Worm (Caenorhabditis elegans): ENCODE data around the gene odc-1.

The odc-1 gene

DNA sequence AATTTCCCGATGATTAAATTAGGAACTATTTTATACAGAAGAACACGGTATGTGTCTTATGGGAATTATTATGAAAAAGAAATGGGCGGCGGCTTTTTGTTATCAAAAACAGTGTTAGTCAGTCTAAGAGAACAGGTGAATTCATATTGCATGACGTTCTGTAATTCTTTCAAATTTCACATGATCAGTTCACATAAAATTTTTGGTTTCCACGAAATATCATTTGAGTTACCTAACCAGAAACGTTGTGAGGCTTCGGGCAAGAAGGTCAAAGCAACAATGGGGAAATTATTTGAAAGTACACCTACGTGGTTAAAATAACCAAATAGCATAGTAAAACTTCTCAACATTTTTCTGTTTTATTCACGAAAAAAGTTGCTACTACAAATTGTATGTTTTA lies 35.9 kb upstream of the odc-1 start, which contains the start of gene Y57E12B.10:
Y57E12B.10 (minus strand) TSS at position 101 of the 400 bp plus-strand sequence.
- no peak for TF ChIP-seq ces-1 (GFP tag; optimal IDR thresholded peaks at IDR 0.05)
- no peak for TF ChIP-seq egl-27 (tag; optimal IDR thresholded peaks at IDR 0.05)
- TF ChIP-seq C16A3.4 (tag; optimal IDR thresholded peaks at IDR 0.05): no peak
- TF ChIP-seq nhr-237 (tag; optimal IDR thresholded peaks at IDR 0.05): no peak
- no peak for TF ChIP-seq grh-1 (GFP tag; IDR thresholded peaks at IDR 0.05)
- no peak for TF ChIP-seq rnt-1 (tag; optimal IDR thresholded peaks at IDR 0.05)
- TF ChIP-seq nhr-12 (tag; optimal IDR thresholded peaks at IDR 0.05): no peak
- TF ChIP-seq unc-86 (tag; optimal IDR thresholded peaks at IDR 0.05): no peak
- TF ChIP-seq mef-2 (tag; optimal IDR thresholded peaks at IDR 0.05): no peak
- no peak for TF ChIP-seq alr-1 (tag; optimal IDR thresholded peaks at IDR 0.05; ENCODE audit: borderline replicate concordance)
- no peak for TF ChIP-seq mdl-1 (tag; optimal IDR thresholded peaks at IDR 0.05)
- TF ChIP-seq lsy-2 (tag; optimal IDR thresholded peaks at IDR 0.05): no peak
- TF ChIP-seq irx-1 (tag; optimal IDR thresholded peaks at IDR 0.05): no peak
- no peak for TF ChIP-seq unc-30 (tag; optimal IDR thresholded peaks at IDR 0.05)
- TF ChIP-seq snu-23 (GFP tag; optimal IDR thresholded peaks at IDR 0.05): no peak
- TF ChIP-seq skn-1 (tag; optimal IDR thresholded peaks at IDR 0.05): no peak
- TF ChIP-seq mep-1 (tag; optimal IDR thresholded peaks at IDR 0.05): no peak
- no peak for TF ChIP-seq F16B12.6 (tag; optimal IDR thresholded peaks at IDR 0.05)

- no peak for TF ChIP-seq elt-2 (tag; optimal IDR thresholded peaks at IDR 0.05)
- no peak for TF ChIP-seq efl-1 (optimal IDR thresholded peaks at IDR 0.05)
- TF ChIP-seq efl-1 (GFP tag; optimal IDR thresholded peaks at IDR 0.05 in 1 of 2): peak in 1 of 2 experiments; percentile 48
- no peak for TF ChIP-seq nhr-12 (tag; optimal IDR thresholded peaks at IDR 0.05)
- no peak for TF ChIP-seq blmp-1 (tag; optimal IDR thresholded peaks at IDR 0.05)
Measured at ce11 chrV:6934212-6934611, 34.2 kb upstream of the odc-1 start, which contains the start of gene lipl-6. TSS of gene lipl-6 (minus strand) at chrV:6934312.

- peak; percentile 36 for TF ChIP-seq dsc-1 (tag; optimal IDR thresholded peaks at IDR 0.05)
- TF ChIP-seq fos-1 (tag; optimal IDR thresholded peaks at IDR 0.05): no peak
- no peak for TF ChIP-seq nhr-90 (tag; optimal IDR thresholded peaks at IDR 0.05; ENCODE audit: poor library complexity)
- TF ChIP-seq sptf-1 (tag; optimal IDR thresholded peaks at IDR 0.05): no peak
- TF ChIP-seq snu-23 (GFP tag; optimal IDR thresholded peaks at IDR 0.05): peak; percentile 26
- TF ChIP-seq nhr-77 (tag; optimal IDR thresholded peaks at IDR 0.05): no peak
- peak; percentile 82 for TF ChIP-seq xbp-1 (tag; optimal IDR thresholded peaks at IDR 0.05)
- TF ChIP-seq nhr-19 (GFP tag; conservative IDR thresholded peaks at IDR 0.05): peak; percentile 21; the same call in 1 of the 2 replicates
- no peak for TF ChIP-seq ceh-88 (GFP tag; IDR thresholded peaks at IDR 0.05)
- TF ChIP-seq sup-37 (GFP tag; optimal IDR thresholded peaks at IDR 0.05): no peak
- no peak for TF ChIP-seq aly-2 (tag; optimal IDR thresholded peaks at IDR 0.05)
- peak; percentile 95 for TF ChIP-seq pag-3 (tag; optimal IDR thresholded peaks at IDR 0.05; ENCODE audit: borderline replicate concordance, insufficient read depth)
- TF ChIP-seq elt-3 (tag; optimal IDR thresholded peaks at IDR 0.05): no peak
- peak; percentile 50 for TF ChIP-seq lin-14 (GFP tag; optimal IDR thresholded peaks at IDR 0.05)
- no peak for TF ChIP-seq C16A3.4 (tag; optimal IDR thresholded peaks at IDR 0.05)
- no peak for TF ChIP-seq vab-15 (tag; optimal IDR thresholded peaks at IDR 0.05)
- no peak for TF ChIP-seq hlh-4 (tag; optimal IDR thresholded peaks at IDR 0.05)
- no peak for TF ChIP-seq hpl-2 (GFP tag; optimal IDR thresholded peaks at IDR 0.05)
- TF ChIP-seq ceh-63 (GFP tag; optimal IDR thresholded peaks at IDR 0.05): no peak
- TF ChIP-seq egl-27 (tag; optimal IDR thresholded peaks at IDR 0.05): no peak
- TF ChIP-seq mef-2 (tag; optimal IDR thresholded peaks at IDR 0.05): no peak
- TF ChIP-seq sox-4 (tag; optimal IDR thresholded peaks at IDR 0.05): no peak
- no peak for TF ChIP-seq ets-5 (GFP tag; IDR thresholded peaks at IDR 0.05)
- TF ChIP-seq ceh-90 (tag; optimal IDR thresholded peaks at IDR 0.05): no peak
- peak; percentile 44 for TF ChIP-seq rnt-1 (tag; optimal IDR thresholded peaks at IDR 0.05)
- TF ChIP-seq mep-1 (tag; optimal IDR thresholded peaks at IDR 0.05): peak; percentile 3
- no peak for TF ChIP-seq egl-13 (tag; optimal IDR thresholded peaks at IDR 0.05)
- TF ChIP-seq ces-1 (GFP tag; optimal IDR thresholded peaks at IDR 0.05): no peak
- TF ChIP-seq grh-1 (GFP tag; IDR thresholded peaks at IDR 0.05): no peak
- TF ChIP-seq F16B12.6 (tag; optimal IDR thresholded peaks at IDR 0.05): no peak
- no peak for TF ChIP-seq unc-98 (GFP tag; IDR thresholded peaks at IDR 0.05)
- no peak for TF ChIP-seq ztf-11 (tag; optimal IDR thresholded peaks at IDR 0.05)
- no peak for TF ChIP-seq nhr-237 (tag; optimal IDR thresholded peaks at IDR 0.05)
- TF ChIP-seq unc-62 (GFP tag; optimal IDR thresholded peaks at IDR 0.05): no peak
- peak; percentile 42 for TF ChIP-seq nhr-71 (tag; optimal IDR thresholded peaks at IDR 0.05)
Measured at ce11 chrV:6930284-6930683, 30.3 kb upstream of the odc-1 start.
